Worm (Caenorhabditis elegans): ENCODE measurements around the gene cln-3.3.

cln-3.3 gene

DNA sequence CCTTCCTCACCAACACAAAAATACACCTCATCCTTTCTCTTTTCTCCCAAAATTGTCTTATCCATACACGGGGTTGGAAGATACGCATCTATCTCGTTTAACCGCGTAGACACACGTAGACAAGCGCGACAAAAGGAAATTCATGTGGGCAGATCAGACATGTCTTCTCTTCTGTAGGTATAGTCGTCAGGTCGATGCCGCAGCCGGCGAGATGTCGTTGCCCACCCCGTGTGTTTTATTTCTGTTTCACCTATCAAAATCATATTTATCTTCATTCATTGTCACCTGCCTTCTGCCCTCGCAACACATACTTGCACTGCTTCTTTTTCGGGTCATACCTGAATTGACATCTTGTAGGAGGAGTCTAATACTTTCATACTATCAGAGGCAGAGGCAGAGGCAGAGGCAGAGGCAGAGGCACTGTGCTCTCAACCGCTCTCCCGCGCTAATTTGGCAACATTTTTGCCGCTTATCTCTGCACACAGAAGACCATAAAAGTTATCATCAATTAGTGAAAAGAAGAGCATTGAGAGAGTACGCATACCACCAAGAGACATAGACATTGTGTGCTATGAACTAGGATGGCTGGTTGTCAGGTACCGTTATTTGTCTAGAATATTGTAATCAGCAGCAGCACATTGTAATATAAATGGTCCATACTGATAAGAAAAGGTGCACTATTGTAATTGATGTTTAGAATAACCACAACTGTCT lies 21.5 kb upstream of the cln-3.3 start (continued):
- TF ChIP-seq sox-4 (tag; optimal IDR thresholded peaks at IDR 0.05) (no peak), zag-1 (tag; optimal IDR thresholded peaks at IDR 0.05) (no peak), fkh-4 (tag; optimal IDR thresholded peaks at IDR 0.05; ENCODE audit: borderline replicate concordance) (no peak), nhr-71 (tag; optimal IDR thresholded peaks at IDR 0.05) (peak; percentile 40), nhr-19 (GFP tag; conservative IDR thresholded peaks at IDR 0.05) (0 out of 2 replicates have a peak, but pooled peaks have one; percentile 14), elt-3 (tag; optimal IDR thresholded peaks at IDR 0.05) (peak in 3 of 6 experiments; percentile 24 to 61 (median 25)), sptf-1 (tag; optimal IDR thresholded peaks at IDR 0.05) (no peak), fkh-10 (GFP tag; optimal IDR thresholded peaks at IDR 0.05) (no peak), snu-23 (GFP tag; optimal IDR thresholded peaks at IDR 0.05) (peak; percentile 54), ceh-82 (tag; optimal IDR thresholded peaks at IDR 0.05) (no peak), lin-14 (GFP tag; optimal IDR thresholded peaks at IDR 0.05) (peak; percentile 67), rnt-1 (tag; optimal IDR thresholded peaks at IDR 0.05) (peak; percentile 22), skn-1 (tag; optimal IDR thresholded peaks at IDR 0.05) (no peak), dpl-1 (GFP tag; optimal IDR thresholded peaks at IDR 0.05) (no peak), nhr-85 (tag) (peak; percentile 88), C34B4.2 (tag; optimal IDR thresholded peaks at IDR 0.05) (no peak), C04F5.9 (tag; optimal IDR thresholded peaks at IDR 0.05) (no peak), mef-2 (tag; optimal IDR thresholded peaks at IDR 0.05) (no peak), jun-1 (tag; optimal IDR thresholded peaks at IDR 0.05) (peak; percentile 23), nhr-28 (tag; optimal IDR thresholded peaks at IDR 0.05) (no peak), snpc-4 (tag; optimal IDR thresholded peaks at IDR 0.05) (no peak), grh-1 (GFP tag; IDR thresholded peaks at IDR 0.05) (no peak), fos-1 (tag; optimal IDR thresholded peaks at IDR 0.05) (no peak), swsn-7 (tag; optimal IDR thresholded peaks at IDR 0.05) (no peak), efl-1 (optimal IDR thresholded peaks at IDR 0.05) (no peak), efl-1 (GFP tag; optimal IDR thresholded peaks at IDR 0.05 in 1 of 2) (peak in 1 of 2 experiments; percentile 89), mdl-1 (tag; optimal IDR thresholded peaks at IDR 0.05) (peak in 1 of 2 experiments; percentile 21)

DNA sequence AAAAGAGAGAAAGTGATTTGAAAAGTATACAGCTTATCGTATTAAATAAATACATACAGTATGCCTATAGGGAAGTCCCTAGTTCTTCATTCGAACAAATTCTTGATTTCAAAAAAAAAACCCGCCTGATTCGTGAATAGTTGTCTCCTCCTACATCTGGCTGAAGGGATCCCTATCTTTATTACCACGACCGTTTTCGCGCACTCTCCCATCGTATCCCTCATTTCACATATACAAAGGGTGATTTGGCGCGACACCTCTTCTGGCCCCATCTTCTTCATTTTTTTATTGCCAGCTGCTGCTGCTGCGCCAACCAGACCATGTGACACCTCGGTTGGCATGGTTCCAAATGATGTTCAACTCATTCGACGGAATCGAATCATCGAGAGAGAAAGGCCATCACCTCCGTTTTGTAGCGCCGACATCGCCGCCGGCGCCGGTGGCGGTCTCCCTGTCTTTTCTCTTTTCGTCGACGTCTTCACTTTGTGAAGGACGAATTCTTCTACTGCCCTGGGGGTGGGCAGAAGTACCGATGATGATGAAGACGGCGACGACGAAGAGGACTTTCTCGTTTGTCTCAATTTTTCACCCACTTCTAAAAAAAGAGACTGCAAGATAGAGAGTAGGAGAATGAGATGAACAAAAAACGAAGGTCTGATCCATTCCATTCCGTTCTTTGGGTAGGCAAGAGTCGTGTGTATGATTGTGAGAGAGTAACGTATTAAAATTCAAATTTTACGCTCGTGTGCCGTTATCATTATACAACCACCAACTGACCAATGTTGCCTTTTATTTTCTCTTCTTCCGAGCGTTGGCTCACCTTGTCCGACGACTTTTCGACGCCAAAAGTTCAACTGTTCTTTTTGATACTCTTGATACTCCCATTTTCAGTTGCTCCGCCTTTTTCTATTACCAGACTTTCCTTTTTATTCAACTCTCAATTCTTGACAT lies 20.5 kb upstream of the cln-3.3 start:
- TF ChIP-seq nhr-71 (tag; optimal IDR thresholded peaks at IDR 0.05) (peak; percentile 86), ets-5 (GFP tag; IDR thresholded peaks at IDR 0.05) (no peak), pag-3 (tag; optimal IDR thresholded peaks at IDR 0.05; ENCODE audit: borderline replicate concordance, insufficient read depth) (peak; percentile 19), unc-30 (tag; optimal IDR thresholded peaks at IDR 0.05) (no peak), C16A3.4 (tag; optimal IDR thresholded peaks at IDR 0.05) (peak; percentile 34), nhr-90 (tag; optimal IDR thresholded peaks at IDR 0.05; ENCODE audit: poor library complexity) (peak; percentile 85), tbx-2 (tag; optimal IDR thresholded peaks at IDR 0.05) (peak; percentile 53), lin-13 (GFP tag; optimal IDR thresholded peaks at IDR 0.05) (peak; percentile 4), tlp-1 (tag; optimal IDR thresholded peaks at IDR 0.05) (no peak), ceh-8 (GFP tag; optimal IDR thresholded peaks at IDR 0.05) (no peak), ceh-82 (tag; optimal IDR thresholded peaks at IDR 0.05) (peak in 1 of 3 experiments; percentile 19), lin-35 (GFP tag; optimal IDR thresholded peaks at IDR 0.05) (peak in 1 of 2 experiments; percentile 36), lsy-2 (tag; optimal IDR thresholded peaks at IDR 0.05) (peak; percentile 22 to 39), snu-23 (GFP tag; optimal IDR thresholded peaks at IDR 0.05) (peak; percentile 71), lin-14 (GFP tag; optimal IDR thresholded peaks at IDR 0.05) (peak; percentile 93), dpl-1 (GFP tag; optimal IDR thresholded peaks at IDR 0.05) (no peak), nhr-76 (tag; optimal IDR thresholded peaks at IDR 0.05) (no peak), hpl-2 (GFP tag; optimal IDR thresholded peaks at IDR 0.05) (no peak), grh-1 (GFP tag; IDR thresholded peaks at IDR 0.05) (peak; percentile 62; the same call in 1 of the 2 replicates), xbp-1 (tag; optimal IDR thresholded peaks at IDR 0.05) (peak; percentile 35), efl-1 (optimal IDR thresholded peaks at IDR 0.05) (no peak), efl-1 (GFP tag; optimal IDR thresholded peaks at IDR 0.05 in 1 of 2) (peak in 1 of 2 experiments; percentile 75), nhr-47 (tag; optimal IDR thresholded peaks at IDR 0.05) (peak; percentile 69), swsn-7 (tag; optimal IDR thresholded peaks at IDR 0.05) (peak; percentile 6), nhr-85 (tag) (peak; percentile 99), nhr-20 (tag; optimal IDR thresholded peaks at IDR 0.05) (peak; percentile 86), blmp-1 (tag; optimal IDR thresholded peaks at IDR 0.05) (peak; percentile 94), nhr-19 (GFP tag; conservative IDR thresholded peaks at IDR 0.05) (peak; percentile 64), mep-1 (tag; optimal IDR thresholded peaks at IDR 0.05) (peak; percentile 47), elt-3 (tag; optimal IDR thresholded peaks at IDR 0.05) (peak in 4 of 6 experiments; percentile 13 to 64 (median 35)), irx-1 (tag; optimal IDR thresholded peaks at IDR 0.05) (peak; percentile 60), snpc-4 (tag; optimal IDR thresholded peaks at IDR 0.05) (peak; percentile 4)

Measured in whole organism, L1 larva.